Fruit fly (Drosophila melanogaster) whole organism, embryonic: ENCODE measurements around the gene Lcp65Aa.

Experiments
- BEAF-32 ChIP-seq: fragments of 200-800 bp; sonication (Bioruptor generic); optimal IDR thresholded peaks from 3 replicates; lab custom pipeline; 2017; ENCODE audit warnings: missing biosample characterization, missing genetic modification characterization, mild to moderate bottlenecking, moderate library complexity, missing genetic modification reagents
- CG10147 ChIP-seq: fragments of 200-800 bp; sonication (Bioruptor generic); optimal IDR thresholded peaks from 2 replicates; lab custom pipeline; 2019; ENCODE audit warnings: missing biosample characterization, mild to moderate bottlenecking, missing genetic modification characterization, moderate library complexity
- CG10462 ChIP-seq: fragments of 200-800 bp; sonication (Bioruptor generic); optimal IDR thresholded peaks from 2 replicates; lab custom pipeline; 2016; ENCODE audit warnings: missing biosample characterization, missing genetic modification characterization
- CG10959 ChIP-seq: fragments of 200-800 bp; sonication (Bioruptor generic); IDR thresholded peaks from 2 replicates; pipeline ENCODE4 v1.3.6; 2022; ENCODE audit warnings: missing biosample characterization, missing genetic modification characterization
- CG11504 ChIP-seq: fragments of 200-800 bp; sonication (Bioruptor generic); optimal IDR thresholded peaks from 3 replicates; lab custom pipeline; 2019; ENCODE audit warnings: missing biosample characterization, mild to moderate bottlenecking, missing genetic modification characterization, moderate library complexity
- CG11560 ChIP-seq: fragments of 200-800 bp; sonication (Bioruptor generic); IDR thresholded peaks from 3 replicates; pipeline ENCODE4 v1.3.6; 2022; ENCODE audit warnings: missing biosample characterization, missing genetic modification characterization
- CG1233 ChIP-seq: fragments of 200-800 bp; sonication (Bioruptor generic); optimal IDR thresholded peaks from 4 replicates; lab custom pipeline; 2018; ENCODE audit warnings: missing biosample characterization, mild to moderate bottlenecking, missing genetic modification characterization
- CG14710 ChIP-seq: fragments of 200-800 bp; sonication (Bioruptor generic); optimal IDR thresholded peaks from 3 replicates; lab custom pipeline; 2019; ENCODE audit warnings: missing biosample characterization, mild to moderate bottlenecking, missing genetic modification characterization, moderate library complexity
- CG16863 ChIP-seq: fragments of 200-800 bp; sonication (Bioruptor generic); optimal IDR thresholded peaks from 3 replicates; lab custom pipeline; 2016; ENCODE audit warnings: missing biosample characterization, missing genetic modification characterization
- CG17359 ChIP-seq: fragments of 200-800 bp; sonication (Bioruptor generic); optimal IDR thresholded peaks from 3 replicates; lab custom pipeline; 2018; ENCODE audit warnings: missing biosample characterization, mild to moderate bottlenecking, missing genetic modification characterization, moderate library complexity
- CG17802 ChIP-seq: fragments of 200-800 bp; sonication (Bioruptor generic); optimal IDR thresholded peaks from 2 replicates; lab custom pipeline; 2018; ENCODE audit warnings: missing biosample characterization, mild to moderate bottlenecking, missing genetic modification characterization, moderate library complexity
- CG18619 ChIP-seq: fragments of 200-800 bp; sonication (Bioruptor generic); optimal IDR thresholded peaks from 3 replicates; lab custom pipeline; 2017; ENCODE audit warnings: missing biosample characterization, mild to moderate bottlenecking, missing genetic modification characterization
- CG3281 ChIP-seq: fragments of 200-800 bp; sonication (Bioruptor generic); optimal IDR thresholded peaks from 3 replicates; lab custom pipeline; 2017; ENCODE audit warnings: missing biosample characterization, mild to moderate bottlenecking, missing genetic modification characterization
- CG3407 ChIP-seq: fragments of 200-800 bp; sonication (Bioruptor generic); optimal IDR thresholded peaks from 2 replicates; lab custom pipeline; 2018; ENCODE audit warnings: missing biosample characterization, mild to moderate bottlenecking, missing genetic modification characterization
- CG4282 ChIP-seq: fragments of 200-800 bp; sonication (Bioruptor generic); optimal IDR thresholded peaks from 2 replicates; lab custom pipeline; 2016; ENCODE audit warnings: missing biosample characterization, missing genetic modification characterization
- CG4424 ChIP-seq: fragments of 200-800 bp; sonication (Bioruptor generic); optimal IDR thresholded peaks from 3 replicates; lab custom pipeline; 2016; ENCODE audit warnings: missing biosample characterization, missing genetic modification characterization
- CG6765 ChIP-seq: fragments of 200-800 bp; sonication (Bioruptor generic); optimal IDR thresholded peaks from 3 replicates; lab custom pipeline; 2017; ENCODE audit warnings: missing biosample characterization, mild to moderate bottlenecking, missing genetic modification characterization
- CG6813 ChIP-seq: fragments of 200-800 bp; sonication (Bioruptor generic); optimal IDR thresholded peaks from 2 replicates; lab custom pipeline; 2017; ENCODE audit warnings: missing biosample characterization, missing genetic modification characterization, mild to moderate bottlenecking, moderate library complexity, missing genetic modification reagents
- CG7357 ChIP-seq: fragments of 200-800 bp; sonication (Bioruptor generic); IDR thresholded peaks from 3 replicates; pipeline ENCODE4 v1.3.6; 2022; ENCODE audit warnings: missing biosample characterization, missing genetic modification characterization
- CG7745 ChIP-seq: fragments of 200-800 bp; sonication (Bioruptor generic); optimal IDR thresholded peaks from 2 replicates; lab custom pipeline; 2018; ENCODE audit warnings: missing biosample characterization, mild to moderate bottlenecking, missing genetic modification characterization, moderate library complexity
- CG7928 ChIP-seq: fragments of 200-800 bp; sonication (Bioruptor generic); optimal IDR thresholded peaks from 2 replicates; lab custom pipeline; 2017; ENCODE audit warnings: missing biosample characterization, mild to moderate bottlenecking, missing genetic modification characterization
- CG9876 ChIP-seq: fragments of 200-800 bp; sonication (Bioruptor generic); optimal IDR thresholded peaks from 2 replicates; lab custom pipeline; 2016; ENCODE audit warnings: missing biosample characterization, missing genetic modification characterization
- CHES-1-like ChIP-seq: fragments of 200-800 bp; sonication (Bioruptor generic); optimal IDR thresholded peaks from 2 replicates; lab custom pipeline; 2016; ENCODE audit warnings: missing biosample characterization, missing genetic modification characterization
- Dip3 ChIP-seq: fragments of 200-800 bp; sonication (Bioruptor generic); optimal IDR thresholded peaks from 3 replicates; lab custom pipeline; 2016; ENCODE audit warnings: missing biosample characterization, missing genetic modification characterization
- Hmx ChIP-seq: fragments of 200-800 bp; sonication (Bioruptor generic); optimal IDR thresholded peaks from 2 replicates; lab custom pipeline; 2016; ENCODE audit warnings: missing biosample characterization, missing genetic modification characterization
- Hr39 ChIP-seq: fragments of >200 bp; optimal IDR thresholded peaks from 2 replicates; lab custom pipeline; 2017
- Mad ChIP-seq: fragments of 200-800 bp; sonication (Bioruptor generic); optimal IDR thresholded peaks from 2 replicates; lab custom pipeline; 2016; ENCODE audit warnings: missing biosample characterization, missing genetic modification characterization
- Med ChIP-seq: fragments of 200-800 bp; sonication (Bioruptor generic); peaks from one replicate; lab custom pipeline; 2016; ENCODE audit warnings: missing biosample characterization, missing genetic modification characterization, mild to moderate bottlenecking, inconsistent platforms, moderate library complexity
- Mrtf ChIP-seq: fragments of 200-800 bp; sonication (Bioruptor generic); IDR thresholded peaks from 3 replicates; pipeline ENCODE4 v1.3.6; 2022; ENCODE audit warnings: missing biosample characterization, missing genetic modification characterization
- NC2β ChIP-seq: fragments of 200-800 bp; sonication (Bioruptor generic); optimal IDR thresholded peaks from 2 replicates; lab custom pipeline; 2016; ENCODE audit warnings: missing biosample characterization, missing genetic modification characterization
- NfI ChIP-seq: fragments of 200-800 bp; sonication (Bioruptor generic); optimal IDR thresholded peaks from 3 replicates; lab custom pipeline; 2018; ENCODE audit warnings: missing biosample characterization, mild to moderate bottlenecking, missing genetic modification characterization, moderate library complexity
- Poxn ChIP-seq: fragments of 200-800 bp; sonication (Bioruptor generic); IDR thresholded peaks from 2 replicates; pipeline ENCODE4 v1.3.6; 2022; ENCODE audit warnings: missing biosample characterization, missing genetic modification characterization
- Tbp ChIP-seq: fragments of >200 bp; optimal IDR thresholded peaks from 2 replicates; lab custom pipeline; 2018; ENCODE audit warnings: missing biosample characterization, missing genetic modification characterization
- Vsx1 ChIP-seq: fragments of 200-800 bp; sonication (Bioruptor generic); optimal IDR thresholded peaks from 2 replicates; lab custom pipeline; 2017; ENCODE audit warnings: missing biosample characterization, mild to moderate bottlenecking, missing genetic modification characterization, missing genetic modification reagents
- amos ChIP-seq: fragments of 200-800 bp; sonication (Bioruptor generic); IDR thresholded peaks from 2 replicates; pipeline ENCODE4 v1.3.6; 2022; ENCODE audit warnings: missing biosample characterization, missing genetic modification characterization; ENCODE audit not compliant: partially characterized antibody
- ash1 ChIP-seq: fragments of 200-800 bp; sonication (Bioruptor generic); optimal IDR thresholded peaks from 2 replicates; lab custom pipeline; 2018; ENCODE audit warnings: missing biosample characterization, mild to moderate bottlenecking, missing genetic modification characterization
- bab2 ChIP-seq: fragments of 200-800 bp; sonication (Bioruptor generic); optimal IDR thresholded peaks from 2 replicates; lab custom pipeline; 2016; ENCODE audit warnings: missing biosample characterization, missing genetic modification characterization
- br ChIP-seq: fragments of >200 bp; optimal IDR thresholded peaks from 2 replicates; lab custom pipeline; 2017
- caup ChIP-seq: fragments of 200-800 bp; sonication (Bioruptor generic); optimal IDR thresholded peaks from 3 replicates; lab custom pipeline; 2017; ENCODE audit warnings: missing biosample characterization, mild to moderate bottlenecking, missing genetic modification characterization, moderate library complexity; ENCODE audit not compliant: severe bottlenecking
- da ChIP-seq: fragments of 200-800 bp; sonication (Bioruptor generic); optimal IDR thresholded peaks from 2 replicates; lab custom pipeline; 2016; ENCODE audit warnings: missing biosample characterization, missing genetic modification characterization
- esg ChIP-seq: fragments of 200-800 bp; sonication (Bioruptor generic); conservative IDR thresholded peaks from 2 replicates; pipeline ENCODE4 v1.3.6; 2022; ENCODE audit warnings: missing biosample characterization, missing genetic modification characterization
- fd3F ChIP-seq: fragments of 200-800 bp; sonication (Bioruptor generic); optimal IDR thresholded peaks from 2 replicates; lab custom pipeline; 2018; ENCODE audit warnings: missing biosample characterization, mild to moderate bottlenecking, missing genetic modification characterization, moderate library complexity
- fu2 ChIP-seq: fragments of 200-800 bp; sonication (Bioruptor generic); optimal IDR thresholded peaks from 2 replicates; lab custom pipeline; 2016; ENCODE audit warnings: missing biosample characterization, missing genetic modification characterization
- ham ChIP-seq: fragments of 200-800 bp; sonication (Bioruptor generic); IDR thresholded peaks from 2 replicates; pipeline ENCODE4 v1.3.6; 2022; ENCODE audit warnings: missing biosample characterization, missing genetic modification characterization
- kah ChIP-seq: fragments of 200-800 bp; sonication (Bioruptor generic); optimal IDR thresholded peaks from 2 replicates; lab custom pipeline; 2018; ENCODE audit warnings: missing biosample characterization, mild to moderate bottlenecking, missing genetic modification characterization
- sc ChIP-seq, 3 experiments: fragments of >200 bp in 2 of 3; fragments of 200-800 bp in 1 of 3; sonication (Bioruptor generic) in 1 of 3; optimal IDR thresholded peaks; 2 replicates in 2 of 3; 3 replicates in 1 of 3; lab custom pipeline; 2017; ENCODE audit warnings: mild to moderate bottlenecking in 1 of 3, missing biosample characterization in 1 of 3, missing genetic modification characterization in 1 of 3, missing genetic modification reagents in 1 of 3
- tio ChIP-seq: fragments of 200-800 bp; sonication (Bioruptor generic); optimal IDR thresholded peaks from 2 replicates; lab custom pipeline; 2017; ENCODE audit warnings: missing biosample characterization, missing genetic modification characterization, inconsistent platforms
- vnd ChIP-seq: fragments of 200-800 bp; sonication (Bioruptor generic); IDR thresholded peaks from 3 replicates; pipeline ENCODE4 v1.3.6; 2022; ENCODE audit warnings: missing biosample characterization, missing genetic modification characterization; ENCODE audit not compliant: partially characterized antibody
- zf30C ChIP-seq: fragments of 200-800 bp; sonication (Bioruptor generic); optimal IDR thresholded peaks from 3 replicates; lab custom pipeline; 2018; ENCODE audit warnings: missing biosample characterization, mild to moderate bottlenecking, missing genetic modification characterization

Gene Lcp65Aa

DNA sequence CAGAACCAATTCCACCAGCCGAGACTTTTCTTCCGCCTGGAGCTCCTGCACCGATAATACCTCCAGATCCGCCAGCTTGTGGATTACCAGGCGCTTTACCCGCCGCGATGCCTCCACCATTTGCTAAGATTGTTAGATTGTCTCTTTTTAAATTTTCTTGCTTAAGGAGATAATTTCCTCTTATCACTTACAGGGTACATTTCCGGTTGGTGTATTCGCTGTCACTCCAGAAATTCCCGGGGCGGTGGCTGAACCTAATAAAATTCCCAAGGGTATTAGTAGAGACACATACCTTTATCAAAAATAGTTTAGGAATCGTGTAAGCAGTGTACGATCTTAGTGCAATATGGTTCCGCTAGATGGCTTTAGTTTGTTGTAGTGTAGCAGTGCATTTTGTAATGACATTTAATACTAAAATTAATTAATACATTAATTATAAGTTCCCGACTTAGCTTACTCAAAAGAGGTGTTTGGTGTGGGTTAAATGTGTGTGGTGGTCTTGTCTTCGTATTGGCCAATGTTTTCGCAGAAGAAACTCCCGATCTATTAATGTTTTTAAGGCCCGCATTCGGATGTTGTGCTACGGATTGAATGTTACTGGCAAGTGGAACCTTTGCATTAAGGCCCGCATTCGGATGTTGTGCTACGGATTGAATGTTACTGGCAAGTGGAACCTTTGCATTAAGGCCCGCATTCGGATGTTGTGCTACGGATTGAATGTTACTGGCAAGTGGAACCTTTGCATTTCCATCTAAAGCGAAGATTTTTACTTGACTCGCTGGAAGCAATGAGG is 26.3 kb upstream of the Lcp65Aa start (continued):
- TF ChIP-seq caup (GFP tag; lab: Kevin White, UChicago) (peak; percentile 94), CG7928 (GFP tag; lab: Kevin White, UChicago) (peak; percentile 18), CG11504 (tag; lab: Kevin White, UChicago) (peak; percentile 13), esg (GFP tag; lab: Robert Waterston, UW) (peak; percentile 25), CG7357 (peak; percentile 88), zf30C (GFP tag; lab: Kevin White, UChicago) (no peak), amos (GFP tag; lab: Robert Waterston, UW) (no peak), CG18619 (GFP tag; lab: Kevin White, UChicago) (peak; percentile 75), CHES-1-like (GFP tag; lab: Kevin White, UChicago) (peak; percentile 33), CG4424 (GFP tag; lab: Kevin White, UChicago) (peak; percentile 85), CG1233 (peak; percentile 89), ham (no peak), CG17359 (peak; percentile 77), Hr39 (lab: Kevin White, UChicago) (no peak), da (GFP tag; lab: Kevin White, UChicago) (peak; percentile 43), tio (GFP tag; lab: Kevin White, UChicago) (peak; percentile 50), Hmx (GFP tag; lab: Kevin White, UChicago) (no peak), CG11560 (tag; lab: Robert Waterston, UW) (no peak), Dip3 (no peak), br (no peak), Mrtf (GFP tag; lab: Robert Waterston, UW) (peak; percentile 60; the same call in 2 of the 3 replicates), Med (GFP tag; lab: Kevin White, UChicago) (peak; percentile 97), Tbp (no peak), CG9876 (GFP tag; lab: Kevin White, UChicago) (peak; percentile 16), fd3F (GFP tag; lab: Kevin White, UChicago) (no peak), CG4282 (no peak), BEAF-32 (GFP tag; lab: Kevin White, UChicago) (peak; percentile 28), CG10462 (peak; percentile 7), CG17802 (tag; lab: Kevin White, UChicago) (peak; percentile 98), NfI (peak; percentile 90), Vsx1 (peak; percentile 82), kah (GFP tag; lab: Kevin White, UChicago) (peak; percentile 64), CG10959 (GFP tag; lab: Robert Waterston, UW) (peak; percentile 69; the same call in 1 of the 2 replicates), Mad (peak; percentile 27), CG16863 (GFP tag; lab: Kevin White, UChicago) (peak; percentile 25), CG7745 (tag; lab: Kevin White, UChicago) (no peak), CG6765 (GFP tag; lab: Kevin White, UChicago) (peak; percentile 88), CG14710 (tag; lab: Kevin White, UChicago) (peak; percentile 61), Poxn (GFP tag; lab: Robert Waterston, UW) (no peak), CG3281 (GFP tag; lab: Kevin White, UChicago) (peak; percentile 84), sc (optimal IDR thresholded peaks at IDR 0.05; lab: Kevin White, UChicago) (no peak), sc (GFP tag; optimal IDR thresholded peaks at IDR 0.05; lab: Kevin White, UChicago) (peak; percentile 29), ash1 (peak; percentile 77), CG10147 (GFP tag; lab: Kevin White, UChicago) (peak; percentile 54), vnd (GFP tag; lab: Robert Waterston, UW) (no peak), NC2β (peak; percentile 50), bab2 (GFP tag; lab: Kevin White, UChicago) (peak; percentile 42), CG3407 (GFP tag; lab: Kevin White, UChicago) (peak; percentile 68), fu2 (GFP tag; lab: Kevin White, UChicago) (no peak), CG6813 (peak; percentile 90)
